5 fruit fly cellular contexts compared by ENCODE assay signal in genomic region chr3L:20349333-20349924, dm6.
TF ChIP-seq lines count a peak whose summit lies in the region.

No protein-coding gene starts in this region.

- TF ChIP-seq CTCF in whole organism, embryonic (GFP tag; optimal IDR thresholded peaks at IDR 0.05; lab: Kevin White, UChicago): no peak

TF ChIP-seq in whole organism, adult, 20 proteins besides CTCF, POLR2A, EP300 and RAD21:
- TF ChIP-seq kay (GFP tag; lab: Kevin White, UChicago; ENCODE audit: borderline replicate concordance) (peak; percentile 92), Mnt (GFP tag; optimal IDR thresholded peaks at IDR 0.05; lab: Kevin White, UChicago) (peak; percentile 52), Crg-1 (GFP tag; optimal IDR thresholded peaks at IDR 0.05; lab: Kevin White, UChicago) (no peak)

TF ChIP-seq in whole organism, embryonic, 481 proteins besides CTCF, POLR2A, EP300 and RAD21 (continues in another document):
- peak; percentile 68; the same call in 1 of the 4 replicates for TF ChIP-seq chinmo (GFP tag; IDR thresholded peaks at IDR 0.05; lab: Robert Waterston, UW; ENCODE audit: partially characterized antibody)
- peak; percentile 63 for TF ChIP-seq Nf-YB (GFP tag; optimal IDR thresholded peaks at IDR 0.05; lab: Kevin White, UChicago)
- peak; percentile 87 to 94 for TF ChIP-seq Trl (optimal IDR thresholded peaks at IDR 0.05; lab: Kevin White, UChicago)
- TF ChIP-seq Trl (GFP tag; optimal IDR thresholded peaks at IDR 0.05; lab: Kevin White, UChicago): no peak
- peak; percentile 0 for TF ChIP-seq HmgZ (tag; optimal IDR thresholded peaks at IDR 0.05; lab: Kevin White, UChicago)
- TF ChIP-seq CG13287 (GFP tag; IDR thresholded peaks at IDR 0.05; lab: Robert Waterston, UW; ENCODE audit: partially characterized antibody): peak; percentile 56
- TF ChIP-seq Atf6 (GFP tag; IDR thresholded peaks at IDR 0.05; lab: Robert Waterston, UW): 0 out of 2 replicates have a peak, but pooled peaks have one; percentile 30
- peak; percentile 93 for TF ChIP-seq z (GFP tag; IDR thresholded peaks at IDR 0.05; lab: Robert Waterston, UW)
- peak; percentile 26 for TF ChIP-seq CG34376 (GFP tag; optimal IDR thresholded peaks at IDR 0.05; lab: Kevin White, UChicago)
- TF ChIP-seq caup (GFP tag; optimal IDR thresholded peaks at IDR 0.05; lab: Kevin White, UChicago; ENCODE audit: severe bottlenecking): no peak
- TF ChIP-seq Bgb (GFP tag; IDR thresholded peaks at IDR 0.05; lab: Robert Waterston, UW; ENCODE audit: partially characterized antibody): peak; percentile 23; the same call in 1 of the 2 replicates
- TF ChIP-seq CG32532 (GFP tag; IDR thresholded peaks at IDR 0.05; lab: Robert Waterston, UW): peak; percentile 13; the same call in 1 of the 2 replicates
- TF ChIP-seq Nf-YC (tag; optimal IDR thresholded peaks at IDR 0.05; lab: Kevin White, UChicago): peak; percentile 65
- TF ChIP-seq dan (GFP tag; IDR thresholded peaks at IDR 0.05; lab: Robert Waterston, UW): no peak
- peak; percentile 45 for TF ChIP-seq dm (GFP tag; optimal IDR thresholded peaks at IDR 0.05; lab: Kevin White, UChicago)
- peak; percentile 26; the same call in 1 of the 3 replicates for TF ChIP-seq CG34422 (GFP tag; IDR thresholded peaks at IDR 0.05; lab: Robert Waterston, UW)
- peak; percentile 48 for TF ChIP-seq yki (optimal IDR thresholded peaks at IDR 0.05; lab: Kevin White, UChicago)
- TF ChIP-seq YL-1 (GFP tag; optimal IDR thresholded peaks at IDR 0.05; lab: Kevin White, UChicago): peak; percentile 53
- peak; percentile 33; the same call in 2 of the 4 replicates for TF ChIP-seq Dll (GFP tag; IDR thresholded peaks at IDR 0.05; lab: Robert Waterston, UW; ENCODE audit: partially characterized antibody)

TF ChIP-seq in whole organism, prepupa, 60 proteins besides CTCF, POLR2A, EP300 and RAD21 (continues in another document):
- TF ChIP-seq CG11762 (GFP tag; optimal IDR thresholded peaks at IDR 0.05; lab: Kevin White, UChicago; ENCODE audit: insufficient read depth) (no peak), OdsH (GFP tag; optimal IDR thresholded peaks at IDR 0.05; lab: Kevin White, UChicago) (no peak), CG6854 (GFP tag; optimal IDR thresholded peaks at IDR 0.05; lab: Kevin White, UChicago) (no peak), CG8119 (GFP tag; IDR thresholded peaks at IDR 0.05; lab: Robert Waterston, UW) (0 out of 3 replicates have a peak, but pooled peaks have one; percentile 32), dsx (GFP tag; optimal IDR thresholded peaks at IDR 0.05; lab: Kevin White, UChicago; ENCODE audit: poor library complexity, severe bottlenecking) (no peak), Eip78C (GFP tag; lab: Kevin White, UChicago) (peak; percentile 73), CG8632 (GFP tag; optimal IDR thresholded peaks at IDR 0.05; lab: Kevin White, UChicago) (no peak), CG10631 (GFP tag; optimal IDR thresholded peaks at IDR 0.05; lab: Kevin White, UChicago) (no peak), CG32006 (GFP tag; optimal IDR thresholded peaks at IDR 0.05; lab: Kevin White, UChicago) (no peak), svp (GFP tag; lab: Kevin White, UChicago) (peak; percentile 89), Sox14 (GFP tag; optimal IDR thresholded peaks at IDR 0.05; lab: Kevin White, UChicago) (peak; percentile 87), CG10669 (GFP tag; optimal IDR thresholded peaks at IDR 0.05; lab: Kevin White, UChicago) (no peak), CG15336 (GFP tag; IDR thresholded peaks at IDR 0.05; lab: Robert Waterston, UW) (peak; percentile 22; the same call in 1 of the 2 replicates), esn (GFP tag; optimal IDR thresholded peaks at IDR 0.05; lab: Kevin White, UChicago) (no peak), ss (GFP tag; optimal IDR thresholded peaks at IDR 0.05; lab: Kevin White, UChicago) (no peak), Gug (GFP tag; IDR thresholded peaks at IDR 0.05; lab: Robert Waterston, UW) (no peak), lz (GFP tag; optimal IDR thresholded peaks at IDR 0.05; lab: Kevin White, UChicago) (no peak), Met (GFP tag; optimal IDR thresholded peaks at IDR 0.05; lab: Kevin White, UChicago) (no peak), vri (GFP tag; optimal IDR thresholded peaks at IDR 0.05; lab: Kevin White, UChicago) (peak; percentile 25), CG6276 (GFP tag; optimal IDR thresholded peaks at IDR 0.05; lab: Kevin White, UChicago) (no peak), CG9139 (GFP tag; optimal IDR thresholded peaks at IDR 0.05; lab: Kevin White, UChicago) (no peak), acj6 (GFP tag; optimal IDR thresholded peaks at IDR 0.05; lab: Kevin White, UChicago) (no peak), CG31627 (GFP tag; optimal IDR thresholded peaks at IDR 0.05; lab: Kevin White, UChicago) (no peak)

TF ChIP-seq in whole organism, pupa, 21 proteins besides CTCF, POLR2A, EP300 and RAD21:
- TF ChIP-seq EcR (GFP tag; optimal IDR thresholded peaks at IDR 0.05; lab: Kevin White, UChicago) (peak; percentile 95), CG34367 (tag; optimal IDR thresholded peaks at IDR 0.05; lab: Kevin White, UChicago) (no peak), Snoo (tag; optimal IDR thresholded peaks at IDR 0.05; lab: Kevin White, UChicago) (no peak), D1 (tag; optimal IDR thresholded peaks at IDR 0.05; lab: Kevin White, UChicago) (no peak), gl (tag; optimal IDR thresholded peaks at IDR 0.05; lab: Kevin White, UChicago) (no peak), CG32121 (GFP tag; IDR thresholded peaks at IDR 0.05; lab: Robert Waterston, UW) (0 out of 2 replicates have a peak, but pooled peaks have one; percentile 29), fd96Ca (GFP tag; IDR thresholded peaks at IDR 0.05; lab: Robert Waterston, UW) (no peak; the same call in 2 of the 3 replicates), CG15710 (tag; optimal IDR thresholded peaks at IDR 0.05; lab: Kevin White, UChicago) (no peak), Ets98B (GFP tag; IDR thresholded peaks at IDR 0.05; lab: Robert Waterston, UW) (peak; percentile 44; the same call in 1 of the 2 replicates), CG12605 (GFP tag; IDR thresholded peaks at IDR 0.05; lab: Robert Waterston, UW) (0 out of 2 replicates have a peak, but pooled peaks have one; percentile 46), CG8159 (tag; optimal IDR thresholded peaks at IDR 0.05; lab: Kevin White, UChicago) (no peak), CG13204 (GFP tag; optimal IDR thresholded peaks at IDR 0.05; lab: Kevin White, UChicago) (no peak), CG17806 (tag; optimal IDR thresholded peaks at IDR 0.05; lab: Kevin White, UChicago) (no peak), rn (GFP tag; IDR thresholded peaks at IDR 0.05; lab: Robert Waterston, UW) (no peak), CG14655 (GFP tag; optimal IDR thresholded peaks at IDR 0.05; lab: Kevin White, UChicago) (no peak), CG8301 (tag; optimal IDR thresholded peaks at IDR 0.05; lab: Kevin White, UChicago) (no peak), Pif1B (GFP tag; optimal IDR thresholded peaks at IDR 0.05; lab: Kevin White, UChicago) (no peak), CG4496 (GFP tag; IDR thresholded peaks at IDR 0.05; lab: Robert Waterston, UW) (0 out of 3 replicates have a peak, but pooled peaks have one; percentile 39), Pif1A (GFP tag; optimal IDR thresholded peaks at IDR 0.05; lab: Kevin White, UChicago) (no peak), CG10348 (GFP tag; IDR thresholded peaks at IDR 0.05; lab: Robert Waterston, UW) (no peak), CG9948 (tag; optimal IDR thresholded peaks at IDR 0.05; lab: Kevin White, UChicago) (no peak)

TF ChIP-seq in whole organism, wandering third instar larva, 38 proteins besides CTCF, POLR2A, EP300 and RAD21:
- TF ChIP-seq Vsx2 (GFP tag; optimal IDR thresholded peaks at IDR 0.05; lab: Kevin White, UChicago; ENCODE audit: partially characterized antibody): peak; percentile 65
- TF ChIP-seq CG32264 (GFP tag; optimal IDR thresholded peaks at IDR 0.05; lab: Kevin White, UChicago): no peak
- TF ChIP-seq Jra (GFP tag; optimal IDR thresholded peaks at IDR 0.05; lab: Kevin White, UChicago): peak; percentile 48
- no peak for TF ChIP-seq sv (GFP tag; optimal IDR thresholded peaks at IDR 0.05; lab: Kevin White, UChicago)
- no peak for TF ChIP-seq rgr (GFP tag; optimal IDR thresholded peaks at IDR 0.05; lab: Kevin White, UChicago)
- TF ChIP-seq dl (GFP tag; optimal IDR thresholded peaks at IDR 0.05; lab: Kevin White, UChicago; ENCODE audit: insufficient read depth in 1 of 2, partially characterized antibody in 2 of 2): peak; percentile 55 to 88
- TF ChIP-seq Rel (GFP tag; optimal IDR thresholded peaks at IDR 0.05; lab: Kevin White, UChicago): no peak
- TF ChIP-seq Rel (tag; optimal IDR thresholded peaks at IDR 0.05; lab: Kevin White, UChicago): peak; percentile 100
- TF ChIP-seq foxo (GFP tag; optimal IDR thresholded peaks at IDR 0.05; lab: Kevin White, UChicago): no peak
- peak; percentile 88 for TF ChIP-seq Dif (GFP tag; optimal IDR thresholded peaks at IDR 0.05; lab: Kevin White, UChicago; ENCODE audit: partially characterized antibody)
- TF ChIP-seq h (GFP tag; optimal IDR thresholded peaks at IDR 0.05; lab: Kevin White, UChicago): peak; percentile 3
- TF ChIP-seq Abd-B (GFP tag; optimal IDR thresholded peaks at IDR 0.05; lab: Kevin White, UChicago): no peak
- TF ChIP-seq sage (GFP tag; optimal IDR thresholded peaks at IDR 0.05; lab: Kevin White, UChicago): peak; percentile 6
